Fruit fly (Drosophila melanogaster) whole organism, embryonic: Measurements from ENCODE around the gene Liprin-beta.

Experiments
- Bgb ChIP-seq: fragments of 200-800 bp; sonication (Bioruptor generic); IDR thresholded peaks from 2 replicates; pipeline ENCODE4 v1.3.6; 2022; ENCODE audit warnings: missing biosample characterization, missing genetic modification characterization; ENCODE audit not compliant: partially characterized antibody
- BtbVII ChIP-seq: fragments of 200-800 bp; sonication (Bioruptor generic); optimal IDR thresholded peaks from 3 replicates; lab custom pipeline; 2017; ENCODE audit warnings: missing biosample characterization, mild to moderate bottlenecking, missing genetic modification characterization
- CG10267 ChIP-seq: fragments of 200-800 bp; sonication (Bioruptor generic); optimal IDR thresholded peaks from 2 replicates; lab custom pipeline; 2018; ENCODE audit warnings: missing biosample characterization, mild to moderate bottlenecking, missing genetic modification characterization, moderate library complexity
- CG10321 ChIP-seq: fragments of 200-800 bp; sonication (Bioruptor generic); IDR thresholded peaks from 2 replicates; pipeline ENCODE4 v1.3.6; 2022; ENCODE audit warnings: missing biosample characterization, missing genetic modification characterization
- CG10431 ChIP-seq: fragments of 200-800 bp; sonication (Bioruptor generic); optimal IDR thresholded peaks from 3 replicates; lab custom pipeline; 2018; ENCODE audit warnings: missing biosample characterization, mild to moderate bottlenecking, missing genetic modification characterization
- CG10979 ChIP-seq: fragments of 200-800 bp; sonication (Bioruptor generic); optimal IDR thresholded peaks from 2 replicates; lab custom pipeline; 2018; ENCODE audit warnings: missing biosample characterization, mild to moderate bottlenecking, missing genetic modification characterization, moderate library complexity
- CG11696 ChIP-seq: fragments of 200-800 bp; sonication (Bioruptor generic); IDR thresholded peaks from 2 replicates; pipeline ENCODE4 v1.3.6; 2022; ENCODE audit warnings: missing biosample characterization, missing genetic modification characterization
- CG13424 ChIP-seq: fragments of 200-800 bp; sonication (Bioruptor generic); optimal IDR thresholded peaks from 2 replicates; lab custom pipeline; 2019; ENCODE audit warnings: missing biosample characterization, mild to moderate bottlenecking, missing genetic modification characterization, moderate library complexity
- CG14441 ChIP-seq: fragments of 200-800 bp; sonication (Bioruptor generic); IDR thresholded peaks from 2 replicates; pipeline ENCODE4 v1.3.6; 2022; ENCODE audit warnings: missing biosample characterization, missing genetic modification characterization
- CG14860 ChIP-seq: fragments of 200-800 bp; sonication (Bioruptor generic); IDR thresholded peaks from 3 replicates; pipeline ENCODE4 v1.3.6; 2022; ENCODE audit warnings: missing biosample characterization, missing genetic modification characterization; ENCODE audit not compliant: partially characterized antibody
- CG16779 ChIP-seq: fragments of 200-800 bp; sonication (Bioruptor generic); IDR thresholded peaks from 2 replicates; pipeline ENCODE4 v1.3.6; 2022; ENCODE audit warnings: missing biosample characterization, missing genetic modification characterization
- CG18599 ChIP-seq: fragments of 200-800 bp; sonication (Bioruptor generic); optimal IDR thresholded peaks from 3 replicates; lab custom pipeline; 2017; ENCODE audit warnings: missing biosample characterization, missing genetic modification characterization, mild to moderate bottlenecking, moderate library complexity, missing genetic modification reagents
- CG2678 ChIP-seq: fragments of 200-800 bp; sonication (Bioruptor generic); optimal IDR thresholded peaks from 3 replicates; lab custom pipeline; 2019; ENCODE audit warnings: missing biosample characterization, mild to moderate bottlenecking, missing genetic modification characterization, moderate library complexity
- CG3281 ChIP-seq: fragments of 200-800 bp; sonication (Bioruptor generic); optimal IDR thresholded peaks from 3 replicates; lab custom pipeline; 2017; ENCODE audit warnings: missing biosample characterization, mild to moderate bottlenecking, missing genetic modification characterization
- CG33213 ChIP-seq: fragments of 200-800 bp; sonication (Bioruptor generic); optimal IDR thresholded peaks from 3 replicates; lab custom pipeline; 2016; ENCODE audit warnings: missing biosample characterization, missing genetic modification characterization
- CG34224 ChIP-seq: fragments of 200-800 bp; sonication (Bioruptor generic); IDR thresholded peaks from 3 replicates; pipeline ENCODE4 v1.3.6; 2022; ENCODE audit warnings: missing biosample characterization, missing genetic modification characterization; ENCODE audit not compliant: partially characterized antibody
- CG34376 ChIP-seq: fragments of 200-800 bp; sonication (Bioruptor generic); optimal IDR thresholded peaks from 2 replicates; lab custom pipeline; 2018; ENCODE audit warnings: missing biosample characterization, mild to moderate bottlenecking, missing genetic modification characterization
- CG7556 ChIP-seq: fragments of 200-800 bp; sonication (Bioruptor generic); optimal IDR thresholded peaks from 2 replicates; lab custom pipeline; 2017; ENCODE audit warnings: missing biosample characterization, mild to moderate bottlenecking, missing genetic modification characterization
- CG8290 ChIP-seq, 3 experiments: fragments of 200-800 bp; sonication (Bioruptor generic); optimal IDR thresholded peaks; 2 replicates each; lab custom pipeline; 2016 to 2019; ENCODE audit warnings: missing biosample characterization in 3 of 3, missing genetic modification characterization in 3 of 3, mild to moderate bottlenecking in 2 of 3, moderate library complexity in 1 of 3
- CG8944 ChIP-seq: fragments of 200-800 bp; sonication (Bioruptor generic); optimal IDR thresholded peaks from 3 replicates; lab custom pipeline; 2016; ENCODE audit warnings: missing biosample characterization, missing genetic modification characterization
- CG9215 ChIP-seq: fragments of 200-800 bp; sonication (Bioruptor generic); IDR thresholded peaks from 2 replicates; pipeline ENCODE4 v1.3.6; 2022; ENCODE audit warnings: missing biosample characterization, missing genetic modification characterization
- CG9609 ChIP-seq: fragments of 200-800 bp; sonication (Bioruptor generic); optimal IDR thresholded peaks from 3 replicates; lab custom pipeline; 2016; ENCODE audit warnings: missing biosample characterization, missing genetic modification characterization
- Dip2 ChIP-seq: fragments of 200-800 bp; sonication (Bioruptor generic); IDR thresholded peaks from 2 replicates; pipeline ENCODE4 v1.3.6; 2022; ENCODE audit warnings: missing biosample characterization, missing genetic modification characterization
- Gug ChIP-seq: fragments of 200-800 bp; sonication (Bioruptor generic); IDR thresholded peaks from 4 replicates; pipeline ENCODE4 v1.3.6; 2022; ENCODE audit warnings: missing biosample characterization, missing genetic modification characterization
- HHEX ChIP-seq: fragments of 200-800 bp; sonication (Bioruptor generic); optimal IDR thresholded peaks from 3 replicates; lab custom pipeline; 2017; ENCODE audit warnings: missing biosample characterization, mild to moderate bottlenecking, missing genetic modification characterization, missing genetic modification reagents
- HLH54F ChIP-seq: fragments of 200-800 bp; sonication (Bioruptor generic); optimal IDR thresholded peaks from 3 replicates; lab custom pipeline; 2016; ENCODE audit warnings: missing biosample characterization, missing genetic modification characterization
- HmgZ ChIP-seq: fragments of 200-800 bp; sonication (Bioruptor generic); optimal IDR thresholded peaks from 2 replicates; lab custom pipeline; 2018; ENCODE audit warnings: missing biosample characterization, mild to moderate bottlenecking, missing genetic modification characterization
- Med ChIP-seq: fragments of 200-800 bp; sonication (Bioruptor generic); peaks from one replicate; lab custom pipeline; 2016; ENCODE audit warnings: missing biosample characterization, missing genetic modification characterization, mild to moderate bottlenecking, inconsistent platforms, moderate library complexity
- Optix ChIP-seq: fragments of 200-800 bp; sonication (Bioruptor generic); IDR thresholded peaks from 3 replicates; pipeline ENCODE4 v1.3.6; 2022; ENCODE audit warnings: missing biosample characterization, missing genetic modification characterization
- Ravus ChIP-seq: fragments of 200-800 bp; sonication (Bioruptor generic); IDR thresholded peaks from 2 replicates; pipeline ENCODE4 v1.3.6; 2022; ENCODE audit warnings: missing biosample characterization, missing genetic modification characterization
- abd-A ChIP-seq: fragments of 200-800 bp; sonication (Bioruptor generic); optimal IDR thresholded peaks from 3 replicates; lab custom pipeline; 2019; ENCODE audit warnings: missing biosample characterization, mild to moderate bottlenecking, missing genetic modification characterization, moderate library complexity
- ac ChIP-seq: fragments of 200-800 bp; sonication (Bioruptor generic); optimal IDR thresholded peaks from 3 replicates; lab custom pipeline; 2017; ENCODE audit warnings: missing biosample characterization, mild to moderate bottlenecking, missing genetic modification characterization
- amos ChIP-seq: fragments of 200-800 bp; sonication (Bioruptor generic); IDR thresholded peaks from 2 replicates; pipeline ENCODE4 v1.3.6; 2022; ENCODE audit warnings: missing biosample characterization, missing genetic modification characterization; ENCODE audit not compliant: partially characterized antibody
- ap ChIP-seq: fragments of 200-800 bp; sonication (Bioruptor generic); IDR thresholded peaks from 2 replicates; pipeline ENCODE4 v1.3.6; 2022; ENCODE audit warnings: missing biosample characterization, missing genetic modification characterization
- ash1 ChIP-seq: fragments of 200-800 bp; sonication (Bioruptor generic); optimal IDR thresholded peaks from 2 replicates; lab custom pipeline; 2018; ENCODE audit warnings: missing biosample characterization, mild to moderate bottlenecking, missing genetic modification characterization
- crc ChIP-seq: fragments of 200-800 bp; sonication (Bioruptor generic); optimal IDR thresholded peaks from 2 replicates; lab custom pipeline; 2016; ENCODE audit warnings: missing biosample characterization, missing genetic modification characterization
- dan ChIP-seq: fragments of 200-800 bp; sonication (Bioruptor generic); IDR thresholded peaks from 2 replicates; pipeline ENCODE4 v1.3.6; 2022; ENCODE audit warnings: missing biosample characterization, missing genetic modification characterization
- dimm ChIP-seq: fragments of 200-800 bp; sonication (Bioruptor generic); IDR thresholded peaks from 2 replicates; pipeline ENCODE4 v1.3.6; 2022; ENCODE audit warnings: missing biosample characterization, missing genetic modification characterization
- kni ChIP-seq: fragments of 200-800 bp; sonication (Bioruptor generic); optimal IDR thresholded peaks from 3 replicates; lab custom pipeline; 2017; ENCODE audit warnings: mild to moderate bottlenecking, missing biosample characterization, missing genetic modification reagents, missing genetic modification characterization
- maf-S ChIP-seq: fragments of 200-800 bp; sonication (Bioruptor generic); optimal IDR thresholded peaks from 2 replicates; lab custom pipeline; 2016; ENCODE audit warnings: missing biosample characterization, missing genetic modification characterization
- nmo ChIP-seq: fragments of 200-800 bp; sonication (Bioruptor generic); optimal IDR thresholded peaks from 2 replicates; lab custom pipeline; 2018; ENCODE audit warnings: missing biosample characterization, mild to moderate bottlenecking, missing genetic modification characterization, moderate library complexity
- repo ChIP-seq: fragments of 200-800 bp; sonication (Bioruptor generic); optimal IDR thresholded peaks from 2 replicates; lab custom pipeline; 2016; ENCODE audit warnings: missing biosample characterization, missing genetic modification characterization
- rib ChIP-seq: fragments of 200-800 bp; sonication (Bioruptor generic); IDR thresholded peaks from 2 replicates; pipeline ENCODE4 v1.3.6; 2022; ENCODE audit warnings: missing biosample characterization, missing genetic modification characterization
- schlank ChIP-seq: fragments of 200-800 bp; sonication (Bioruptor generic); optimal IDR thresholded peaks from 2 replicates; lab custom pipeline; 2018; ENCODE audit warnings: missing biosample characterization, mild to moderate bottlenecking, missing genetic modification characterization
- tx ChIP-seq: fragments of 200-800 bp; sonication (Bioruptor generic); optimal IDR thresholded peaks from 2 replicates; lab custom pipeline; 2016; ENCODE audit warnings: missing biosample characterization, missing genetic modification characterization
- zen2 ChIP-seq: fragments of 200-800 bp; sonication (Bioruptor generic); IDR thresholded peaks from 3 replicates; pipeline ENCODE4 v1.3.6; 2022; ENCODE audit warnings: missing biosample characterization, missing genetic modification characterization; ENCODE audit not compliant: partially characterized antibody

Gene Liprin-beta

dm6 chr3L:13476566-13477452, 36.2 kb upstream of the Liprin-beta start (continued):
- TF ChIP-seq dan (GFP tag; lab: Robert Waterston, UW) (no peak), CG7556 (peak; percentile 94), Optix (GFP tag; lab: Robert Waterston, UW) (peak; percentile 30; the same call in 1 of the 3 replicates), abd-A (no peak), ash1 (no peak), CG14441 (GFP tag; lab: Robert Waterston, UW) (peak; percentile 84), CG33213 (GFP tag; lab: Kevin White, UChicago) (peak; percentile 65), dimm (GFP tag; lab: Robert Waterston, UW) (peak; percentile 35; the same call in 1 of the 2 replicates), crc (peak; percentile 22), schlank (tag; lab: Kevin White, UChicago) (peak; percentile 63), CG9215 (GFP tag; lab: Robert Waterston, UW) (peak; percentile 87), kni (GFP tag; lab: Kevin White, UChicago) (peak; percentile 82), tx (GFP tag; lab: Kevin White, UChicago) (peak; percentile 48), Med (GFP tag; lab: Kevin White, UChicago) (peak; percentile 91), ap (GFP tag; lab: Robert Waterston, UW) (peak; percentile 66), CG10979 (tag; lab: Kevin White, UChicago) (peak; percentile 93), CG34224 (GFP tag; lab: Robert Waterston, UW) (peak; percentile 72), nmo (GFP tag; lab: Kevin White, UChicago) (peak; percentile 95), ac (no peak), CG2678 (tag; lab: Kevin White, UChicago) (peak; percentile 96), amos (no peak), CG9609 (GFP tag; lab: Kevin White, UChicago) (peak; percentile 56), HmgZ (peak; percentile 82)

dm6 chr3L:13477453-13478184, 35.4 kb upstream of the Liprin-beta start, which contains the start of gene stv:
Gene stv (plus strand): TSS chr3L:13477541.
- no peak for TF ChIP-seq Dip2 (GFP tag; lab: Robert Waterston, UW)
- TF ChIP-seq CG13424 = no peak
- no peak for TF ChIP-seq CG8944 (GFP tag; lab: Kevin White, UChicago)
- TF ChIP-seq HLH54F (GFP tag; lab: Kevin White, UChicago) = no peak
- no peak for TF ChIP-seq CG10267 (tag; lab: Kevin White, UChicago)
- peak; percentile 28; the same call in 1 of the 4 replicates for TF ChIP-seq Gug (GFP tag; lab: Robert Waterston, UW)
- TF ChIP-seq zen2 (GFP tag; lab: Robert Waterston, UW) = no peak
- peak; percentile 8 for TF ChIP-seq CG10431 (GFP tag; lab: Kevin White, UChicago)
- peak; percentile 29; the same call in 1 of the 2 replicates for TF ChIP-seq CG10321 (GFP tag; lab: Robert Waterston, UW)
- peak; percentile 27; the same call in 1 of the 2 replicates for TF ChIP-seq CG14441 (GFP tag; lab: Robert Waterston, UW)
- TF ChIP-seq CG34376 (GFP tag; lab: Kevin White, UChicago) = peak; percentile 10
- no peak for TF ChIP-seq CG14860
- TF ChIP-seq rib (GFP tag; lab: Robert Waterston, UW) = peak; percentile 27; the same call in 1 of the 2 replicates
- TF ChIP-seq CG16779 (GFP tag; lab: Robert Waterston, UW) = 0 out of 2 replicates have a peak, but pooled peaks have one; percentile 5
- TF ChIP-seq BtbVII (GFP tag; lab: Kevin White, UChicago) = peak; percentile 28
- TF ChIP-seq maf-S (GFP tag; lab: Kevin White, UChicago) = no peak
- TF ChIP-seq Ravus (GFP tag; lab: Robert Waterston, UW) = no peak
- TF ChIP-seq repo (GFP tag; lab: Kevin White, UChicago) = no peak
- TF ChIP-seq CG18599 (GFP tag; lab: Kevin White, UChicago) = peak; percentile 39
- no peak for TF ChIP-seq CG8290 (GFP tag; optimal IDR thresholded peaks at IDR 0.05; lab: Kevin White, UChicago)
- TF ChIP-seq CG8290 (tag; optimal IDR thresholded peaks at IDR 0.05; lab: Kevin White, UChicago) = peak in 1 of 2 experiments; percentile 13
- peak; percentile 25 for TF ChIP-seq CG3281 (GFP tag; lab: Kevin White, UChicago)
- 0 out of 2 replicates have a peak, but pooled peaks have one; percentile 31 for TF ChIP-seq Bgb (GFP tag; lab: Robert Waterston, UW)
- TF ChIP-seq HHEX = peak; percentile 12
- TF ChIP-seq CG11696 (GFP tag; lab: Robert Waterston, UW) = peak; percentile 55; the same call in 1 of the 2 replicates
- no peak for TF ChIP-seq CG9609 (GFP tag; lab: Kevin White, UChicago)
